Worm (Caenorhabditis elegans): ENCODE results near the gene nhr-94.

Gene nhr-94

ce11 chrV:7728003-7728678, 42.0 kb upstream of the nhr-94 start (continued):
- peak; percentile 75 for TF ChIP-seq sox-4 (tag; optimal IDR thresholded peaks at IDR 0.05)
- TF ChIP-seq unc-86 (tag; optimal IDR thresholded peaks at IDR 0.05) = peak; percentile 90

- TF ChIP-seq aly-2 (tag; optimal IDR thresholded peaks at IDR 0.05) (no peak), unc-86 (tag; optimal IDR thresholded peaks at IDR 0.05) (peak; percentile 55), dsc-1 (tag; optimal IDR thresholded peaks at IDR 0.05) (peak; percentile 15), lin-14 (GFP tag; optimal IDR thresholded peaks at IDR 0.05) (peak; percentile 75), C16A3.4 (tag; optimal IDR thresholded peaks at IDR 0.05) (no peak), fkh-4 (tag; optimal IDR thresholded peaks at IDR 0.05; ENCODE audit: borderline replicate concordance) (no peak), tbx-2 (tag; optimal IDR thresholded peaks at IDR 0.05) (peak; percentile 13), fkh-8 (tag; optimal IDR thresholded peaks at IDR 0.05) (peak; percentile 71), nhr-71 (tag; optimal IDR thresholded peaks at IDR 0.05) (peak; percentile 64), nhr-47 (tag; optimal IDR thresholded peaks at IDR 0.05) (peak; percentile 30), efl-3 (GFP tag; optimal IDR thresholded peaks at IDR 0.05) (no peak), egl-13 (tag; optimal IDR thresholded peaks at IDR 0.05) (peak; percentile 37), pqm-1 (tag; optimal IDR thresholded peaks at IDR 0.05) (no peak), nhr-76 (tag; optimal IDR thresholded peaks at IDR 0.05) (no peak)
These were observed 40.8 kb upstream of the nhr-94 start for ce11 chrV:7726927-7727326.

- TF ChIP-seq lsy-2 (tag; optimal IDR thresholded peaks at IDR 0.05) (no peak), mab-9 (GFP tag; IDR thresholded peaks at IDR 0.05) (no peak), snpc-4 (tag; optimal IDR thresholded peaks at IDR 0.05) (no peak), ceh-88 (GFP tag; IDR thresholded peaks at IDR 0.05) (no peak), mdl-1 (tag; optimal IDR thresholded peaks at IDR 0.05) (no peak), elt-3 (tag; optimal IDR thresholded peaks at IDR 0.05) (no peak), tlp-1 (tag; optimal IDR thresholded peaks at IDR 0.05) (no peak), egl-13 (tag; optimal IDR thresholded peaks at IDR 0.05) (no peak), efl-3 (GFP tag; optimal IDR thresholded peaks at IDR 0.05) (no peak), pag-3 (tag; optimal IDR thresholded peaks at IDR 0.05; ENCODE audit: borderline replicate concordance, insufficient read depth) (no peak)
These were observed 40.1 kb upstream of the nhr-94 start for ce11 chrV:7726202-7726601.

- TF ChIP-seq nhr-237 (tag; optimal IDR thresholded peaks at IDR 0.05) = no peak
These were observed 37.9 kb upstream of the nhr-94 start, which contains the start of the genes ZK105.6 and ZK105.8 for ce11 chrV:7723967-7724544. Gene ZK105.6 (minus strand): TSS chrV:7724067. Gene ZK105.8 (plus strand): TSS chrV:7724494.

ce11 chrV:7721945-7722344, 35.8 kb upstream of the nhr-94 start, which contains the start of gene ZK105.14:
Gene ZK105.14 (minus strand): TSS chrV:7722045.
- TF ChIP-seq unc-130 (tag; optimal IDR thresholded peaks at IDR 0.05) = no peak
- TF ChIP-seq swsn-7 (tag; optimal IDR thresholded peaks at IDR 0.05) = no peak
- TF ChIP-seq C16A3.4 (tag; optimal IDR thresholded peaks at IDR 0.05) = no peak
- TF ChIP-seq ztf-11 (tag; optimal IDR thresholded peaks at IDR 0.05) = no peak

- no peak for TF ChIP-seq nhr-76 (tag; optimal IDR thresholded peaks at IDR 0.05)
- no peak for TF ChIP-seq ceh-8 (GFP tag; optimal IDR thresholded peaks at IDR 0.05)
- no peak for TF ChIP-seq dsc-1 (tag; optimal IDR thresholded peaks at IDR 0.05)
- TF ChIP-seq zip-4 (GFP tag; optimal IDR thresholded peaks at IDR 0.05) = no peak
- TF ChIP-seq lin-14 (GFP tag; optimal IDR thresholded peaks at IDR 0.05) = no peak
- TF ChIP-seq unc-130 (tag; optimal IDR thresholded peaks at IDR 0.05) = no peak
- no peak for TF ChIP-seq sox-4 (tag; optimal IDR thresholded peaks at IDR 0.05)
- TF ChIP-seq ceh-82 (tag; optimal IDR thresholded peaks at IDR 0.05) = no peak
- no peak for TF ChIP-seq vab-15 (tag; optimal IDR thresholded peaks at IDR 0.05)
- no peak for TF ChIP-seq nhr-47 (tag; optimal IDR thresholded peaks at IDR 0.05)
- TF ChIP-seq efl-3 (GFP tag; optimal IDR thresholded peaks at IDR 0.05) = no peak
These were observed 31.5 kb upstream of the nhr-94 start, which contains the start of gene ZK105.5 for ce11 chrV:7717629-7718028. Gene ZK105.5 (minus strand): TSS chrV:7717729.
